Worm (Caenorhabditis elegans) whole organism, L2 larva: Measurements from ENCODE around the gene twk-4.

Source experiments
- F13H6.1 ChIP-seq: sonication (generic microtip); optimal IDR thresholded peaks from 2 replicates; lab custom pipeline; 2016; ENCODE audit warnings: missing genetic modification characterization, missing compliant biosample characterization
- Y55F3AM.14 ChIP-seq: fragments of 200-800 bp; sonication (Bioruptor generic); optimal IDR thresholded peaks from 2 replicates; lab custom pipeline; 2018; ENCODE audit warnings: mild to moderate bottlenecking, missing genetic modification characterization, missing compliant biosample characterization
- ZK546.5 ChIP-seq: sonication (generic microtip); optimal IDR thresholded peaks from 2 replicates; lab custom pipeline; 2017; ENCODE audit warnings: missing biosample characterization, missing genetic modification characterization
- alr-1 ChIP-seq: fragments of 150-350 bp; optimal IDR thresholded peaks from 2 replicates; lab custom pipeline; 2014; ENCODE audit warnings: missing biosample characterization, missing genetic modification characterization
- ama-1 ChIP-seq: fragments of 150-350 bp; optimal IDR thresholded peaks from 2 replicates; lab custom pipeline; 2018; ENCODE audit warnings: inconsistent platforms
- ceh-16 ChIP-seq: fragments of 150-350 bp; optimal IDR thresholded peaks from 2 replicates; lab custom pipeline; 2014; ENCODE audit warnings: missing biosample characterization, missing genetic modification characterization
- ceh-82 ChIP-seq: fragments of 150-350 bp; optimal IDR thresholded peaks from 2 replicates; lab custom pipeline; 2014; ENCODE audit warnings: missing biosample characterization, missing genetic modification characterization
- crh-2 ChIP-seq: sonication (generic microtip); optimal IDR thresholded peaks from 2 replicates; lab custom pipeline; 2017; ENCODE audit warnings: missing biosample characterization, missing genetic modification characterization
- dmd-4 ChIP-seq: sonication (generic microtip); optimal IDR thresholded peaks from 2 replicates; lab custom pipeline; 2017; ENCODE audit warnings: missing biosample characterization, missing genetic modification characterization
- egl-27 ChIP-seq: sonication (generic microtip); optimal IDR thresholded peaks from 3 replicates; lab custom pipeline; 2017; ENCODE audit warnings: missing biosample characterization, missing genetic modification reagents, missing genetic modification characterization
- fos-1 ChIP-seq: fragments of 150-350 bp; optimal IDR thresholded peaks from 2 replicates; lab custom pipeline; 2014; ENCODE audit warnings: missing biosample characterization, missing genetic modification characterization
- gmeb-1 ChIP-seq: fragments of 150-350 bp; optimal IDR thresholded peaks from 2 replicates; lab custom pipeline; 2014; ENCODE audit warnings: missing biosample characterization, missing genetic modification characterization
- lin-11 ChIP-seq: fragments of 150-350 bp; sonication (generic microtip); optimal IDR thresholded peaks from 2 replicates; lab custom pipeline; 2014; ENCODE audit warnings: missing biosample characterization, missing genetic modification characterization, inconsistent platforms, mixed read lengths
- lin-13 ChIP-seq: fragments of 150-350 bp; optimal IDR thresholded peaks from 2 replicates; lab custom pipeline; 2014; ENCODE audit warnings: missing biosample characterization, missing genetic modification reagents, missing genetic modification characterization
- lin-39 ChIP-seq: fragments of 150-350 bp; optimal IDR thresholded peaks from 2 replicates; lab custom pipeline; 2014; ENCODE audit warnings: missing biosample characterization, missing genetic modification reagents, missing genetic modification characterization
- mab-5 ChIP-seq: fragments of 150-350 bp; optimal IDR thresholded peaks from 2 replicates; lab custom pipeline; 2014; ENCODE audit warnings: missing biosample characterization, missing genetic modification characterization
- mbf-1 ChIP-seq: sonication (generic microtip); optimal IDR thresholded peaks from 2 replicates; lab custom pipeline; 2017; ENCODE audit warnings: missing biosample characterization, missing genetic modification characterization
- nhr-10 ChIP-seq: sonication (generic microtip); optimal IDR thresholded peaks from 2 replicates; lab custom pipeline; 2017; ENCODE audit warnings: missing biosample characterization, missing genetic modification characterization
- nhr-11 ChIP-seq: fragments of 150-350 bp; optimal IDR thresholded peaks from 2 replicates; lab custom pipeline; 2014; ENCODE audit warnings: missing biosample characterization, missing genetic modification characterization
- nhr-12 ChIP-seq: fragments of 150-350 bp; optimal IDR thresholded peaks from 2 replicates; lab custom pipeline; 2014; ENCODE audit warnings: missing biosample characterization, missing genetic modification characterization
- nhr-21 ChIP-seq: fragments of 150-350 bp; optimal IDR thresholded peaks from 2 replicates; lab custom pipeline; 2014; ENCODE audit warnings: missing biosample characterization, missing genetic modification characterization
- nhr-23 ChIP-seq: fragments of 150-350 bp; optimal IDR thresholded peaks from 2 replicates; lab custom pipeline; 2014; ENCODE audit warnings: missing biosample characterization, missing genetic modification reagents, missing genetic modification characterization
- nhr-237 ChIP-seq: fragments of 150-350 bp; optimal IDR thresholded peaks from 2 replicates; lab custom pipeline; 2014; ENCODE audit warnings: missing biosample characterization, missing genetic modification characterization
- nhr-25 ChIP-seq: fragments of 150-350 bp; sonication (generic microtip); optimal IDR thresholded peaks from 3 replicates; lab custom pipeline; 2014; ENCODE audit warnings: missing biosample characterization, missing genetic modification characterization
- nhr-6 ChIP-seq: fragments of 150-350 bp; optimal IDR thresholded peaks from 2 replicates; lab custom pipeline; 2014; ENCODE audit warnings: missing biosample characterization, missing genetic modification characterization
- nhr-77 ChIP-seq: fragments of 150-350 bp; optimal IDR thresholded peaks from 2 replicates; lab custom pipeline; 2014; ENCODE audit warnings: missing biosample characterization, missing genetic modification characterization
- peb-1 ChIP-seq: fragments of 150-350 bp; optimal IDR thresholded peaks from 2 replicates; lab custom pipeline; 2014; ENCODE audit warnings: missing biosample characterization, missing genetic modification characterization
- skn-1 ChIP-seq: sonication (generic microtip); optimal IDR thresholded peaks from 2 replicates; lab custom pipeline; 2017; ENCODE audit warnings: missing biosample characterization, missing genetic modification characterization
- sma-3 ChIP-seq: sonication (generic microtip); optimal IDR thresholded peaks from 2 replicates; lab custom pipeline; 2016; ENCODE audit warnings: missing genetic modification reagents, missing genetic modification characterization, missing compliant biosample characterization
- sma-9 ChIP-seq, 2 experiments: fragments of 150-350 bp in 1 of 2; sonication (generic microtip) in 1 of 2; optimal IDR thresholded peaks; 2 replicates each; lab custom pipeline; 2014 to 2016; ENCODE audit warnings: missing genetic modification characterization in 2 of 2, mild to moderate bottlenecking in 1 of 2, missing biosample characterization in 1 of 2, missing compliant biosample characterization in 1 of 2, missing genetic modification reagents in 1 of 2, moderate library complexity in 1 of 2
- snpc-4 ChIP-seq: fragments of 150-350 bp; optimal IDR thresholded peaks from 2 replicates; lab custom pipeline; 2014; ENCODE audit warnings: missing biosample characterization, missing genetic modification characterization
- unc-55 ChIP-seq: fragments of 150-350 bp; sonication (generic microtip); optimal IDR thresholded peaks from 3 replicates; lab custom pipeline; 2014; ENCODE audit warnings: missing biosample characterization, missing genetic modification reagents, missing genetic modification characterization
- unc-62 ChIP-seq: fragments of 150-350 bp; optimal IDR thresholded peaks from 2 replicates; lab custom pipeline; 2014; ENCODE audit warnings: missing biosample characterization, missing genetic modification reagents, missing genetic modification characterization
- zag-1 ChIP-seq: fragments of 150-350 bp; optimal IDR thresholded peaks from 2 replicates; lab custom pipeline; 2014; ENCODE audit warnings: missing biosample characterization, missing genetic modification characterization
- ztf-1 ChIP-seq: fragments of 200-800 bp; sonication (Bioruptor generic); conservative IDR thresholded peaks from 2 replicates; pipeline ENCODE4 v1.3.6; 2022; ENCODE audit warnings: missing genetic modification characterization, missing compliant biosample characterization
- ztf-11 ChIP-seq: sonication (generic microtip); optimal IDR thresholded peaks from 2 replicates; lab custom pipeline; 2017; ENCODE audit warnings: missing biosample characterization, missing genetic modification characterization
- ztf-4 ChIP-seq: fragments of 150-350 bp; optimal IDR thresholded peaks from 2 replicates; lab custom pipeline; 2014; ENCODE audit warnings: missing biosample characterization, missing genetic modification characterization

The twk-4 gene

ce11 chrII:9241610-9242009 lies 47.5 kb upstream of the twk-4 start:
- TF ChIP-seq mbf-1 (tag; lab: Kevin White, UChicago): no peak
- TF ChIP-seq nhr-21 (tag; lab: Kevin White, UChicago): peak; percentile 22

ce11 chrII:9237719-9238118 lies 43.6 kb upstream of the twk-4 start:
- TF ChIP-seq ceh-82 (tag; lab: Kevin White, UChicago) (no peak), snpc-4 (tag; lab: Kevin White, UChicago) (no peak), gmeb-1 (no peak), peb-1 (tag; lab: Kevin White, UChicago) (no peak), dmd-4 (tag; lab: Kevin White, UChicago) (no peak), unc-62 (GFP tag; lab: Kevin White, UChicago) (no peak), mbf-1 (tag; lab: Kevin White, UChicago) (no peak), ztf-1 (GFP tag; lab: Robert Waterston, UW) (no peak), unc-55 (GFP tag; lab: Kevin White, UChicago) (no peak), fos-1 (no peak)

ce11 chrII:9236972-9237371 lies 42.9 kb upstream of the twk-4 start:
- no peak for TF ChIP-seq ZK546.5 (tag; lab: Kevin White, UChicago)
- no peak for TF ChIP-seq sma-9 (GFP tag; optimal IDR thresholded peaks at IDR 0.05; lab: Kevin White, UChicago)
- no peak for TF ChIP-seq sma-9 (tag; optimal IDR thresholded peaks at IDR 0.05; lab: Kevin White, UChicago)
- TF ChIP-seq lin-39 (tag; lab: Kevin White, UChicago): no peak
- TF ChIP-seq alr-1: no peak
- no peak for TF ChIP-seq crh-2 (tag; lab: Kevin White, UChicago)
- no peak for TF ChIP-seq sma-3 (GFP tag; lab: Kevin White, UChicago)
- TF ChIP-seq mab-5 (tag; lab: Kevin White, UChicago): no peak
- TF ChIP-seq nhr-77 (tag; lab: Kevin White, UChicago): no peak
- TF ChIP-seq Y55F3AM.14: no peak
- no peak for TF ChIP-seq nhr-25 (tag; lab: Kevin White, UChicago)
- no peak for TF ChIP-seq nhr-10
- TF ChIP-seq ztf-4 (tag; lab: Kevin White, UChicago): no peak
- TF ChIP-seq dmd-4 (tag; lab: Kevin White, UChicago): no peak
- TF ChIP-seq mbf-1 (tag; lab: Kevin White, UChicago): no peak
- no peak for TF ChIP-seq nhr-237 (tag; lab: Kevin White, UChicago)
- no peak for TF ChIP-seq ztf-1 (GFP tag; lab: Robert Waterston, UW)
- TF ChIP-seq, all 48 proteins: peak for 0

- TF ChIP-seq ceh-16 (no peak), nhr-11 (tag; lab: Kevin White, UChicago) (no peak), fos-1 (no peak), egl-27 (tag; lab: Kevin White, UChicago) (no peak), nhr-12 (tag; lab: Kevin White, UChicago) (no peak), nhr-6 (tag; lab: Kevin White, UChicago) (no peak), zag-1 (tag; lab: Kevin White, UChicago) (no peak), F13H6.1 (tag; lab: Kevin White, UChicago) (no peak), sma-3 (GFP tag; lab: Kevin White, UChicago) (no peak), crh-2 (tag; lab: Kevin White, UChicago) (no peak), gmeb-1 (no peak), lin-11 (tag; lab: Kevin White, UChicago) (no peak), sma-9 (GFP tag; optimal IDR thresholded peaks at IDR 0.05; lab: Kevin White, UChicago) (no peak), sma-9 (tag; optimal IDR thresholded peaks at IDR 0.05; lab: Kevin White, UChicago) (no peak), ceh-82 (tag; lab: Kevin White, UChicago) (no peak), ztf-4 (tag; lab: Kevin White, UChicago) (no peak), nhr-77 (tag; lab: Kevin White, UChicago) (no peak), ztf-11 (tag; lab: Kevin White, UChicago) (no peak)
These were observed 42.2 kb upstream of the twk-4 start, which contains the start of gene T26C5.3 for ce11 chrII:9236283-9236682. Gene T26C5.3 (plus strand): TSS chrII:9236583.

ce11 chrII:9233813-9234212 lies 39.7 kb upstream of the twk-4 start:
- TF ChIP-seq sma-3 (GFP tag; lab: Kevin White, UChicago) (no peak), ZK546.5 (tag; lab: Kevin White, UChicago) (no peak), Y55F3AM.14 (no peak), fos-1 (no peak), dmd-4 (tag; lab: Kevin White, UChicago) (no peak), ztf-4 (tag; lab: Kevin White, UChicago) (no peak), nhr-77 (tag; lab: Kevin White, UChicago) (no peak), ama-1 (lab: Kevin White, UChicago) (no peak), lin-13 (GFP tag; lab: Kevin White, UChicago) (no peak), nhr-21 (tag; lab: Kevin White, UChicago) (no peak), alr-1 (no peak), nhr-23 (no peak), sma-9 (GFP tag; optimal IDR thresholded peaks at IDR 0.05; lab: Kevin White, UChicago) (no peak), sma-9 (tag; optimal IDR thresholded peaks at IDR 0.05; lab: Kevin White, UChicago) (no peak), skn-1 (tag; lab: Kevin White, UChicago) (no peak), lin-39 (tag; lab: Kevin White, UChicago) (no peak)
